Fruit fly (Drosophila melanogaster) whole organism, embryonic: ENCODE data around the gene nAChRalpha2.

Experiments
- B-H1 ChIP-seq: fragments of 200-800 bp; sonication (Bioruptor generic); IDR thresholded peaks from 3 replicates; pipeline ENCODE4 v1.3.6; 2022; ENCODE audit warnings: missing biosample characterization, missing genetic modification characterization
- B-H2 ChIP-seq: fragments of 200-800 bp; sonication (Bioruptor generic); optimal IDR thresholded peaks from 2 replicates; lab custom pipeline; 2018; ENCODE audit warnings: missing biosample characterization, mild to moderate bottlenecking, missing genetic modification characterization
- CG10565 ChIP-seq: fragments of 200-800 bp; sonication (Bioruptor generic); optimal IDR thresholded peaks from 3 replicates; lab custom pipeline; 2016; ENCODE audit warnings: missing biosample characterization, mild to moderate bottlenecking, missing genetic modification characterization
- CG10654 ChIP-seq: fragments of 200-800 bp; sonication (Bioruptor generic); optimal IDR thresholded peaks from 2 replicates; lab custom pipeline; 2016; ENCODE audit warnings: missing biosample characterization, missing genetic modification characterization
- CG11695 ChIP-seq: fragments of 200-800 bp; sonication (Bioruptor generic); IDR thresholded peaks from 3 replicates; pipeline ENCODE4 v1.3.6; 2022; ENCODE audit warnings: missing biosample characterization, missing genetic modification characterization
- CG12769 ChIP-seq: fragments of 200-800 bp; sonication (Bioruptor generic); optimal IDR thresholded peaks from 2 replicates; lab custom pipeline; 2019; ENCODE audit warnings: missing biosample characterization, mild to moderate bottlenecking, missing genetic modification characterization, moderate library complexity
- CG13296 ChIP-seq: fragments of 200-800 bp; sonication (Bioruptor generic); optimal IDR thresholded peaks from 3 replicates; lab custom pipeline; 2018; ENCODE audit warnings: missing biosample characterization, mild to moderate bottlenecking, missing genetic modification characterization
- CG1602 ChIP-seq: fragments of 200-800 bp; sonication (Bioruptor generic); optimal IDR thresholded peaks from 3 replicates; lab custom pipeline; 2016; ENCODE audit warnings: missing biosample characterization, missing genetic modification characterization
- CG17385 ChIP-seq: fragments of 200-800 bp; sonication (Bioruptor generic); optimal IDR thresholded peaks from 3 replicates; lab custom pipeline; 2018; ENCODE audit warnings: missing biosample characterization, mild to moderate bottlenecking, missing genetic modification characterization
- CG17568 ChIP-seq: fragments of 200-800 bp; sonication (Bioruptor generic); optimal IDR thresholded peaks from 2 replicates; lab custom pipeline; 2018; ENCODE audit warnings: missing biosample characterization, mild to moderate bottlenecking, missing genetic modification characterization, moderate library complexity
- CG2116 ChIP-seq: fragments of 200-800 bp; sonication (Bioruptor generic); optimal IDR thresholded peaks from 3 replicates; lab custom pipeline; 2018; ENCODE audit warnings: missing biosample characterization, mild to moderate bottlenecking, missing genetic modification characterization
- CG2129 ChIP-seq: fragments of 200-800 bp; sonication (Bioruptor generic); IDR thresholded peaks from 2 replicates; pipeline ENCODE4 v1.3.6; 2022; ENCODE audit warnings: missing biosample characterization, missing genetic modification characterization; ENCODE audit not compliant: partially characterized antibody
- CG3065 ChIP-seq: fragments of 200-800 bp; sonication (Bioruptor generic); optimal IDR thresholded peaks from 2 replicates; lab custom pipeline; 2016; ENCODE audit warnings: missing biosample characterization, missing genetic modification characterization
- CG31224 ChIP-seq: fragments of 200-800 bp; sonication (Bioruptor generic); IDR thresholded peaks from 2 replicates; pipeline ENCODE4 v1.3.6; 2022; ENCODE audit warnings: missing biosample characterization, missing genetic modification characterization
- CG32532 ChIP-seq: fragments of 200-800 bp; sonication (Bioruptor generic); IDR thresholded peaks from 2 replicates; pipeline ENCODE4 v1.3.6; 2022; ENCODE audit warnings: missing biosample characterization, missing genetic modification characterization
- CG34422 ChIP-seq: fragments of 200-800 bp; sonication (Bioruptor generic); IDR thresholded peaks from 3 replicates; pipeline ENCODE4 v1.3.6; 2022; ENCODE audit warnings: missing biosample characterization, missing genetic modification characterization
- CG4707 ChIP-seq: fragments of 200-800 bp; sonication (Bioruptor generic); optimal IDR thresholded peaks from 2 replicates; lab custom pipeline; 2018; ENCODE audit warnings: missing biosample characterization, mild to moderate bottlenecking, missing genetic modification characterization, moderate library complexity
- CG6689 ChIP-seq: fragments of 200-800 bp; sonication (Bioruptor generic); IDR thresholded peaks from 2 replicates; pipeline ENCODE4 v1.3.6; 2022; ENCODE audit warnings: missing biosample characterization, missing genetic modification characterization
- CG7928 ChIP-seq: fragments of 200-800 bp; sonication (Bioruptor generic); optimal IDR thresholded peaks from 2 replicates; lab custom pipeline; 2017; ENCODE audit warnings: missing biosample characterization, mild to moderate bottlenecking, missing genetic modification characterization
- CG7987 ChIP-seq: fragments of 200-800 bp; sonication (Bioruptor generic); optimal IDR thresholded peaks from 2 replicates; lab custom pipeline; 2018; ENCODE audit warnings: missing biosample characterization, mild to moderate bottlenecking, missing genetic modification characterization, moderate library complexity
- CG8388 ChIP-seq: fragments of 200-800 bp; sonication (Bioruptor generic); optimal IDR thresholded peaks from 2 replicates; lab custom pipeline; 2019; ENCODE audit warnings: missing biosample characterization, mild to moderate bottlenecking, missing genetic modification characterization, moderate library complexity
- CG8765 ChIP-seq: fragments of 200-800 bp; sonication (Bioruptor generic); IDR thresholded peaks from 2 replicates; pipeline ENCODE4 v1.3.6; 2022; ENCODE audit warnings: missing biosample characterization, missing genetic modification characterization
- CG9215 ChIP-seq: fragments of 200-800 bp; sonication (Bioruptor generic); IDR thresholded peaks from 2 replicates; pipeline ENCODE4 v1.3.6; 2022; ENCODE audit warnings: missing biosample characterization, missing genetic modification characterization
- CG9797 ChIP-seq: fragments of 200-800 bp; sonication (Bioruptor generic); optimal IDR thresholded peaks from 3 replicates; lab custom pipeline; 2018; ENCODE audit warnings: missing biosample characterization, mild to moderate bottlenecking, missing genetic modification characterization
- CG9876 ChIP-seq: fragments of 200-800 bp; sonication (Bioruptor generic); optimal IDR thresholded peaks from 2 replicates; lab custom pipeline; 2016; ENCODE audit warnings: missing biosample characterization, missing genetic modification characterization
- Gsc ChIP-seq: fragments of 200-800 bp; sonication (Bioruptor generic); IDR thresholded peaks from 2 replicates; pipeline ENCODE4 v1.3.6; 2022; ENCODE audit warnings: missing biosample characterization, missing genetic modification characterization
- HHEX ChIP-seq: fragments of 200-800 bp; sonication (Bioruptor generic); optimal IDR thresholded peaks from 3 replicates; lab custom pipeline; 2017; ENCODE audit warnings: missing biosample characterization, mild to moderate bottlenecking, missing genetic modification characterization, missing genetic modification reagents
- HLH54F ChIP-seq: fragments of 200-800 bp; sonication (Bioruptor generic); optimal IDR thresholded peaks from 3 replicates; lab custom pipeline; 2016; ENCODE audit warnings: missing biosample characterization, missing genetic modification characterization
- Lhr ChIP-seq: fragments of 200-800 bp; sonication (Bioruptor generic); optimal IDR thresholded peaks from 3 replicates; lab custom pipeline; 2017; ENCODE audit warnings: mild to moderate bottlenecking, missing biosample characterization, missing genetic modification reagents, missing genetic modification characterization
- PHDP ChIP-seq: fragments of 200-800 bp; sonication (Bioruptor generic); optimal IDR thresholded peaks from 3 replicates; lab custom pipeline; 2018; ENCODE audit warnings: missing biosample characterization, mild to moderate bottlenecking, missing genetic modification characterization, moderate library complexity
- Ptx1 ChIP-seq: fragments of 200-800 bp; sonication (Bioruptor generic); IDR thresholded peaks from 2 replicates; pipeline ENCODE4 v1.3.6; 2022; ENCODE audit warnings: missing biosample characterization, missing genetic modification characterization
- Ravus ChIP-seq: fragments of 200-800 bp; sonication (Bioruptor generic); IDR thresholded peaks from 2 replicates; pipeline ENCODE4 v1.3.6; 2022; ENCODE audit warnings: missing biosample characterization, missing genetic modification characterization
- Usf ChIP-seq: fragments of 200-800 bp; sonication (Bioruptor generic); optimal IDR thresholded peaks from 2 replicates; lab custom pipeline; 2017; ENCODE audit warnings: missing genotype, missing biosample characterization, missing genetic modification characterization
- Vsx1 ChIP-seq: fragments of 200-800 bp; sonication (Bioruptor generic); optimal IDR thresholded peaks from 2 replicates; lab custom pipeline; 2017; ENCODE audit warnings: missing biosample characterization, mild to moderate bottlenecking, missing genetic modification characterization, missing genetic modification reagents
- btn ChIP-seq: fragments of 200-800 bp; sonication (Bioruptor generic); optimal IDR thresholded peaks from 2 replicates; lab custom pipeline; 2016; ENCODE audit warnings: missing biosample characterization, missing genetic modification characterization
- cas ChIP-seq: fragments of 200-800 bp; sonication (Bioruptor generic); IDR thresholded peaks from 2 replicates; pipeline ENCODE4 v1.3.6; 2022; ENCODE audit warnings: missing biosample characterization, missing genetic modification characterization
- corto ChIP-seq: fragments of 200-800 bp; sonication (Bioruptor generic); optimal IDR thresholded peaks from 2 replicates; lab custom pipeline; 2016; ENCODE audit warnings: missing biosample characterization, mild to moderate bottlenecking, missing genetic modification characterization, moderate library complexity
- crol ChIP-seq: fragments of 200-800 bp; sonication (Bioruptor generic); IDR thresholded peaks from 2 replicates; pipeline ENCODE4 v1.3.6; 2022; ENCODE audit warnings: missing biosample characterization, missing genetic modification characterization
- dmrt99B ChIP-seq: fragments of 200-800 bp; sonication (Bioruptor generic); optimal IDR thresholded peaks from 2 replicates; lab custom pipeline; 2018; ENCODE audit warnings: missing biosample characterization, mild to moderate bottlenecking, missing genetic modification characterization, moderate library complexity
- fru ChIP-seq: fragments of >200 bp; optimal IDR thresholded peaks from 2 replicates; lab custom pipeline; 2017
- hb ChIP-seq: fragments of 200-800 bp; sonication (Bioruptor generic); IDR thresholded peaks from 3 replicates; pipeline ENCODE4 v1.3.6; 2022; ENCODE audit warnings: missing biosample characterization, missing genetic modification characterization; ENCODE audit not compliant: partially characterized antibody
- hkb ChIP-seq, 2 experiments: fragments of 200-800 bp in 1 of 2; fragments of >200 bp in 1 of 2; sonication (Bioruptor generic) in 1 of 2; IDR thresholded peaks in 1 of 2; optimal IDR thresholded peaks in 1 of 2; 2 replicates each; pipeline versions ENCODE4 v1.3.6 to Lab custom; 2017 to 2022; ENCODE audit warnings: missing biosample characterization in 1 of 2, missing genetic modification characterization in 1 of 2
- p53 ChIP-seq: fragments of 200-800 bp; sonication (Bioruptor generic); optimal IDR thresholded peaks from 2 replicates; lab custom pipeline; 2016; ENCODE audit warnings: missing biosample characterization, missing genetic modification characterization
- pum ChIP-seq: fragments of 200-800 bp; sonication (Bioruptor generic); optimal IDR thresholded peaks from 2 replicates; lab custom pipeline; 2016; ENCODE audit warnings: missing biosample characterization, missing genetic modification characterization
- ro ChIP-seq: fragments of 200-800 bp; sonication (Bioruptor generic); IDR thresholded peaks from 2 replicates; pipeline ENCODE4 v1.3.6; 2022; ENCODE audit warnings: missing biosample characterization, missing genetic modification characterization
- sd ChIP-seq: fragments of 200-800 bp; sonication (Bioruptor generic); optimal IDR thresholded peaks from 3 replicates; lab custom pipeline; 2018; ENCODE audit warnings: missing biosample characterization, mild to moderate bottlenecking, missing genetic modification characterization, moderate library complexity
- sim ChIP-seq: fragments of 200-800 bp; sonication (Bioruptor generic); IDR thresholded peaks from 2 replicates; pipeline ENCODE4 v1.3.6; 2022; ENCODE audit warnings: missing biosample characterization, missing genetic modification characterization
- so ChIP-seq: fragments of 200-800 bp; sonication (Bioruptor generic); IDR thresholded peaks from 3 replicates; pipeline ENCODE4 v1.3.6; 2022; ENCODE audit warnings: missing biosample characterization, missing genetic modification characterization
- trem ChIP-seq: fragments of 200-800 bp; optimal IDR thresholded peaks from 3 replicates; lab custom pipeline; 2019; ENCODE audit warnings: missing biosample characterization, mild to moderate bottlenecking, missing genetic modification characterization, moderate library complexity
- twi ChIP-seq: fragments of 200-800 bp; optimal IDR thresholded peaks from 2 replicates; lab custom pipeline; 2019; ENCODE audit warnings: missing biosample characterization, mild to moderate bottlenecking, missing genetic modification characterization, moderate library complexity
- usp ChIP-seq: fragments of >200 bp; optimal IDR thresholded peaks from 2 replicates; lab custom pipeline; 2017; ENCODE audit warnings: missing biosample characterization, missing genetic modification characterization
- zfh2 ChIP-seq: fragments of 200-800 bp; sonication (Bioruptor generic); optimal IDR thresholded peaks from 2 replicates; lab custom pipeline; 2016; ENCODE audit warnings: missing biosample characterization, missing genetic modification characterization

Gene nAChRalpha2

DNA sequence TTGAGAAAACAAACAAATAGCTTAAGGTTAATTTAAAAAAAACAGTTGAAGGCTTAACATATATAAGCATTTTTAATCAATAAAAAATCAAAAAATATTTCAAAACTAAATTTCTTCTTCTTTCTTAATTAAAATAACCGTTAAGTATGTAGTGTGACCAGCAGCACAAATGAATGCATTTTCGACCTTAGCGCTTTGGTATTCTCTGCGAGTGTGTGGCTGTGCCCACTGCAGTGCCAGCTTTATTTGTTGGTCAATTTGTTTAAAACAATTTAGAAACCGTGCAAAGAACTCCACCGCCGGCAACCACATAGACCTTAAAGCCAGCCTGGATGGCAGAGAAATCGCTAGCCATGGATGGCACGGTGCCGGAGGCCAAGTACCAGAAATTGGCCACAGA lies 42.6 kb downstream of the nAChRalpha2 start, which contains the start of gene CG6607 (continued):
- TF ChIP-seq hb (GFP tag; lab: Robert Waterston, UW): no peak
- TF ChIP-seq sim (GFP tag; lab: Robert Waterston, UW): no peak
- no peak for TF ChIP-seq hkb (optimal IDR thresholded peaks at IDR 0.05; lab: Kevin White, UChicago)
- TF ChIP-seq hkb (GFP tag; IDR thresholded peaks at IDR 0.05; lab: Robert Waterston, UW): no peak
- TF ChIP-seq CG32532: no peak
- no peak for TF ChIP-seq CG11695 (GFP tag; lab: Robert Waterston, UW)
- TF ChIP-seq fru (lab: Kevin White, UChicago): no peak
- TF ChIP-seq CG1602: no peak
- no peak for TF ChIP-seq CG9876 (GFP tag; lab: Kevin White, UChicago)
- TF ChIP-seq CG17568: no peak
- TF ChIP-seq B-H2 (GFP tag; lab: Kevin White, UChicago): no peak
- no peak for TF ChIP-seq Ptx1 (GFP tag; lab: Robert Waterston, UW)
- no peak for TF ChIP-seq CG8765
- no peak for TF ChIP-seq CG34422 (GFP tag; lab: Robert Waterston, UW)
- TF ChIP-seq Vsx1: no peak
- no peak for TF ChIP-seq CG7987 (GFP tag; lab: Kevin White, UChicago)
- TF ChIP-seq corto (GFP tag; lab: Kevin White, UChicago): no peak
- no peak for TF ChIP-seq Usf (GFP tag; lab: Kevin White, UChicago)
- no peak for TF ChIP-seq crol
- no peak for TF ChIP-seq ro (GFP tag; lab: Robert Waterston, UW)
- no peak for TF ChIP-seq so (GFP tag; lab: Robert Waterston, UW)
- TF ChIP-seq HLH54F (GFP tag; lab: Kevin White, UChicago): no peak
- TF ChIP-seq CG10565 (GFP tag; lab: Kevin White, UChicago): no peak
- TF ChIP-seq sd (tag; lab: Kevin White, UChicago): peak; percentile 33
- no peak for TF ChIP-seq CG10654 (GFP tag; lab: Kevin White, UChicago)
- TF ChIP-seq cas (GFP tag; lab: Robert Waterston, UW): no peak
- no peak for TF ChIP-seq dmrt99B (tag; lab: Kevin White, UChicago)
- TF ChIP-seq Ravus (GFP tag; lab: Robert Waterston, UW): no peak
- TF ChIP-seq B-H1 (GFP tag; lab: Robert Waterston, UW): no peak
- TF ChIP-seq CG7928: no peak
- TF ChIP-seq pum (GFP tag; lab: Kevin White, UChicago): no peak
- TF ChIP-seq CG4707 (GFP tag; lab: Kevin White, UChicago): no peak
- no peak for TF ChIP-seq btn (GFP tag; lab: Kevin White, UChicago)
- TF ChIP-seq CG2116: peak; percentile 63
- no peak for TF ChIP-seq HHEX (GFP tag; lab: Kevin White, UChicago)
- TF ChIP-seq CG9797 (GFP tag; lab: Kevin White, UChicago): peak; percentile 70
- peak; percentile 67 for TF ChIP-seq trem (tag; lab: Kevin White, UChicago)
- no peak for TF ChIP-seq twi (tag; lab: Kevin White, UChicago)
- no peak for TF ChIP-seq zfh2 (GFP tag; lab: Kevin White, UChicago)
- TF ChIP-seq CG6689 (GFP tag; lab: Robert Waterston, UW): no peak
- TF ChIP-seq CG13296: no peak
- no peak for TF ChIP-seq CG8388 (GFP tag; lab: Kevin White, UChicago)
- TF ChIP-seq Gsc: no peak
- no peak for TF ChIP-seq CG31224
- no peak for TF ChIP-seq CG12769 (tag; lab: Kevin White, UChicago)
- peak; percentile 34 for TF ChIP-seq Lhr (GFP tag; lab: Kevin White, UChicago)
- peak; percentile 93 for TF ChIP-seq CG17385 (GFP tag; lab: Kevin White, UChicago)
- TF ChIP-seq CG2129 (GFP tag; lab: Robert Waterston, UW): no peak
- TF ChIP-seq CG3065 (GFP tag; lab: Kevin White, UChicago): no peak
- TF ChIP-seq CG9215 (GFP tag; lab: Robert Waterston, UW): no peak
- no peak for TF ChIP-seq PHDP (tag; lab: Kevin White, UChicago)
- TF ChIP-seq p53: no peak
- no peak for TF ChIP-seq usp (GFP tag; lab: Kevin White, UChicago)
